Fruit fly (Drosophila melanogaster): Measurements from ENCODE around the gene CG7384.
A peak's percentile ranks its signal among the peaks of the same experiment; 100 is the strongest.

The CG7384 gene

DNA sequence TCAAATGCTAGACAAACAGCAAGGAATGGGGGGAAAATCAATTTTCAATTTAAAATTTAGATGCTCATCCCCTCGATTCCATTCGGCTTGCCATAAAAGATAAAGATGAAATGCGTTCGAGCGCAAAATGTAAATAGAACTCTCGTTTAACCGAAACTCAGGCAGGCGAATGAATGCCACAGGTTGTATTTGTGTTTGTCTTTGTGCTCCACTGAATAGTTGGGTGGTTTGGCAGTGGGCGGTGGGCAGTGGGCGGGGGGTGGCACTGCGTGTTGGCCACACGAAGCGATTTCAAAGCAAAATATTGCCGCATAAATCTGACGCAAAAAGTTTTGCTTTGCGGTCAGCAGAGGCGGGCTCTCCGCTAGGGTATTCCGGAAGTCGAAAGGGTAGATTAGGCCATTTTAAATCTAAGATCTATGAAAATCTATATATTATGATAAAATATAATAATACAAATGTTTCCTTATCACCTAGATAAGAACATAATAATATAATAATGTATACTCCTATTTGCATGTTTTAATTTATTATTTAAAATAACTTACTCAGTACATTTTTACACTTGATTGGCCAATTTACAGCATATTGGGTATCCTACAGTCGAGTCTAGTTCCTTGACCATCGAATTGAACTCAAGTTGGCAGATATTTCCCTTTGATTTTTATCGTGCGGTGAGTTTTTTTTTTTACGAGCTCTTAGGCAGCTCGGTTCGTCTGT lies 12.1 kb upstream of the CG7384 start (continued):
- TF ChIP-seq stc (GFP tag; IDR thresholded peaks at IDR 0.05) (peak; percentile 43; the same call in 1 of the 2 replicates), Atf3 (GFP tag; optimal IDR thresholded peaks at IDR 0.05) (no peak), Elba2 (GFP tag; optimal IDR thresholded peaks at IDR 0.05) (no peak), CG31388 (GFP tag; optimal IDR thresholded peaks at IDR 0.05) (peak; percentile 18), CG15601 (tag; optimal IDR thresholded peaks at IDR 0.05) (peak; percentile 11), CG14050 (GFP tag; IDR thresholded peaks at IDR 0.05) (peak; percentile 42; the same call in 2 of the 3 replicates), CG7963 (GFP tag; IDR thresholded peaks at IDR 0.05; ENCODE audit: partially characterized antibody) (no peak), CG12391 (tag; optimal IDR thresholded peaks at IDR 0.05) (peak; percentile 67), bcd (GFP tag; optimal IDR thresholded peaks at IDR 0.05) (peak; percentile 76), fru (optimal IDR thresholded peaks at IDR 0.05) (no peak), trem (tag; optimal IDR thresholded peaks at IDR 0.05) (no peak), CG11723 (GFP tag; optimal IDR thresholded peaks at IDR 0.05) (peak; percentile 35), CG9727 (GFP tag; optimal IDR thresholded peaks at IDR 0.05) (peak; percentile 77), NfI (GFP tag; optimal IDR thresholded peaks at IDR 0.05) (peak; percentile 28), Med (GFP tag) (no peak), kay (GFP tag; optimal IDR thresholded peaks at IDR 0.05) (no peak), Ptx1 (GFP tag; IDR thresholded peaks at IDR 0.05) (peak; percentile 85), CG18262 (tag; optimal IDR thresholded peaks at IDR 0.05) (peak; percentile 65), CG8359 (GFP tag; optimal IDR thresholded peaks at IDR 0.05; ENCODE audit: borderline replicate concordance) (no peak), tll (GFP tag; optimal IDR thresholded peaks at IDR 0.05) (no peak), CG13296 (GFP tag; optimal IDR thresholded peaks at IDR 0.05) (peak; percentile 50), CG6175 (GFP tag; IDR thresholded peaks at IDR 0.05) (no peak), BtbVII (GFP tag; optimal IDR thresholded peaks at IDR 0.05) (peak; percentile 56), zf30C (GFP tag; optimal IDR thresholded peaks at IDR 0.05) (no peak), Nf-YB (GFP tag; optimal IDR thresholded peaks at IDR 0.05) (no peak), ase (GFP tag; IDR thresholded peaks at IDR 0.05) (peak; percentile 60; the same call in 1 of the 3 replicates), CG2116 (GFP tag; optimal IDR thresholded peaks at IDR 0.05) (peak; percentile 5), nom (GFP tag; optimal IDR thresholded peaks at IDR 0.05) (no peak), Hsf (GFP tag; optimal IDR thresholded peaks at IDR 0.05) (no peak), CG7372 (GFP tag; IDR thresholded peaks at IDR 0.05) (0 out of 2 replicates have a peak, but pooled peaks have one; percentile 30), Dref (GFP tag; IDR thresholded peaks at IDR 0.05) (no peak), sqz (GFP tag; optimal IDR thresholded peaks at IDR 0.05) (peak; percentile 33), schlank (tag; optimal IDR thresholded peaks at IDR 0.05) (no peak), Trl (optimal IDR thresholded peaks at IDR 0.05) (no peak), Trl (GFP tag; optimal IDR thresholded peaks at IDR 0.05) (no peak), CG4424 (GFP tag; optimal IDR thresholded peaks at IDR 0.05) (peak; percentile 38), ci (GFP tag; IDR thresholded peaks at IDR 0.05) (no peak), Myb (GFP tag; optimal IDR thresholded peaks at IDR 0.05) (no peak), h (optimal IDR thresholded peaks at IDR 0.05) (no peak), zen2 (GFP tag; IDR thresholded peaks at IDR 0.05; ENCODE audit: partially characterized antibody) (no peak), prd (optimal IDR thresholded peaks at IDR 0.05) (no peak), prd (GFP tag; IDR thresholded peaks at IDR 0.05) (peak; percentile 71; the same call in 2 of the 3 replicates), CG15514 (GFP tag; optimal IDR thresholded peaks at IDR 0.05) (peak; percentile 33), abd-A (tag; optimal IDR thresholded peaks at IDR 0.05) (peak; percentile 62), pb (GFP tag; optimal IDR thresholded peaks at IDR 0.05) (no peak), pfk (GFP tag; optimal IDR thresholded peaks at IDR 0.05) (no peak), CG10462 (GFP tag; optimal IDR thresholded peaks at IDR 0.05) (peak; percentile 27), peb (GFP tag; IDR thresholded peaks at IDR 0.05) (no peak), CG1603 (tag; optimal IDR thresholded peaks at IDR 0.05) (no peak), Lpt (GFP tag; optimal IDR thresholded peaks at IDR 0.05) (no peak), CG11398 (GFP tag; optimal IDR thresholded peaks at IDR 0.05) (no peak)
